Worm (Caenorhabditis elegans) whole organism, young adult: ENCODE data around the gene wrk-1.
A peak's percentile ranks its signal among the peaks of the same experiment; 100 is the strongest.

Experiments
- B0019.2 ChIP-seq: fragments of 200-800 bp; sonication (Bioruptor generic); conservative IDR thresholded peaks from 2 replicates; pipeline ENCODE4 v1.3.6; 2022; ENCODE audit warnings: missing genetic modification reagents, missing genetic modification characterization, missing compliant biosample characterization
- B0261.1 ChIP-seq: sonication (generic microtip); optimal IDR thresholded peaks from 2 replicates; lab custom pipeline; 2016; ENCODE audit warnings: mild to moderate bottlenecking, missing genetic modification characterization, moderate library complexity, missing compliant biosample characterization
- D2030.7 ChIP-seq: fragments of 200-800 bp; sonication (Bioruptor generic); IDR thresholded peaks from 2 replicates; pipeline ENCODE4 v1.3.6; 2022; ENCODE audit warnings: missing genetic modification reagents, missing genetic modification characterization, missing compliant biosample characterization
- F10E7.11 ChIP-seq: sonication (generic microtip); optimal IDR thresholded peaks from 2 replicates; lab custom pipeline; 2017; ENCODE audit warnings: mild to moderate bottlenecking, missing genetic modification characterization, moderate library complexity, missing compliant biosample characterization
- F57A8.1 ChIP-seq: fragments of 200-800 bp; sonication (Bioruptor generic); optimal IDR thresholded peaks from 2 replicates; lab custom pipeline; 2018; ENCODE audit warnings: mild to moderate bottlenecking, missing genetic modification characterization, moderate library complexity, missing compliant biosample characterization
- K12H6.12 ChIP-seq: fragments of 200-800 bp; sonication (Bioruptor generic); optimal IDR thresholded peaks from 2 replicates; lab custom pipeline; 2018; ENCODE audit warnings: mild to moderate bottlenecking, missing genetic modification characterization, missing compliant biosample characterization
- T07F8.4 ChIP-seq: sonication (generic microtip); optimal IDR thresholded peaks from 2 replicates; lab custom pipeline; 2016; ENCODE audit warnings: mild to moderate bottlenecking, missing genetic modification characterization, moderate library complexity, missing compliant biosample characterization
- Y53F4B.3 ChIP-seq: fragments of 200-800 bp; sonication (Bioruptor generic); IDR thresholded peaks from 2 replicates; pipeline ENCODE4 v1.3.6; 2022; ENCODE audit warnings: missing genetic modification reagents, missing genetic modification characterization, missing compliant biosample characterization
- Y53G8AR.9 ChIP-seq: fragments of 200-800 bp; sonication (Bioruptor generic); conservative IDR thresholded peaks from 2 replicates; pipeline ENCODE4 v1.3.6; 2022; ENCODE audit warnings: missing genetic modification reagents, missing genetic modification characterization, missing compliant biosample characterization
- Y67H2A.10 ChIP-seq: fragments of 200-800 bp; sonication (Bioruptor generic); conservative IDR thresholded peaks from 2 replicates; pipeline ENCODE4 v1.3.6; 2022; ENCODE audit warnings: missing genetic modification reagents, missing genetic modification characterization, missing compliant biosample characterization
- Y95B8A.8 ChIP-seq: fragments of 200-800 bp; sonication (Bioruptor generic); IDR thresholded peaks from 2 replicates; pipeline ENCODE4 v1.3.6; 2022; ENCODE audit warnings: missing genetic modification reagents, missing genetic modification characterization, missing compliant biosample characterization
- akir-1 ChIP-seq: fragments of 200-800 bp; sonication (Bioruptor generic); optimal IDR thresholded peaks from 2 replicates; lab custom pipeline; 2018; ENCODE audit warnings: mild to moderate bottlenecking, missing genetic modification characterization, moderate library complexity, missing compliant biosample characterization
- aptf-2 ChIP-seq: fragments of 200-800 bp; sonication (Bioruptor generic); conservative IDR thresholded peaks from 2 replicates; pipeline ENCODE4 v1.3.6; 2022; ENCODE audit warnings: missing genetic modification reagents, missing genetic modification characterization, missing compliant biosample characterization
- attf-3 ChIP-seq: fragments of 200-800 bp; sonication (Bioruptor generic); conservative IDR thresholded peaks from 2 replicates; pipeline ENCODE4 v1.3.6; 2022; ENCODE audit warnings: missing genetic modification reagents, missing genetic modification characterization, missing compliant biosample characterization
- bed-2 ChIP-seq: fragments of 200-800 bp; sonication (Bioruptor generic); IDR thresholded peaks from 2 replicates; pipeline ENCODE4 v1.3.6; 2022; ENCODE audit warnings: missing genetic modification reagents, missing genetic modification characterization, missing compliant biosample characterization
- ceh-58 ChIP-seq: fragments of 200-800 bp; sonication (Bioruptor generic); IDR thresholded peaks from 2 replicates; pipeline ENCODE4 v1.3.6; 2022; ENCODE audit warnings: missing genetic modification characterization, missing compliant biosample characterization
- ceh-79 ChIP-seq: sonication (generic microtip); optimal IDR thresholded peaks from 2 replicates; lab custom pipeline; 2017; ENCODE audit warnings: mild to moderate bottlenecking, missing genetic modification characterization, missing compliant biosample characterization
- chd-7 ChIP-seq: sonication (generic microtip); optimal IDR thresholded peaks from 2 replicates; lab custom pipeline; 2016; ENCODE audit warnings: mild to moderate bottlenecking, missing genetic modification characterization, moderate library complexity, missing compliant biosample characterization
- dox-1 ChIP-seq: fragments of 200-800 bp; sonication (Bioruptor generic); IDR thresholded peaks from 2 replicates; pipeline ENCODE4 v1.3.6; 2022; ENCODE audit warnings: missing genetic modification reagents, missing genetic modification characterization, missing compliant biosample characterization
- dpff-1 ChIP-seq: sonication (generic microtip); optimal IDR thresholded peaks from 2 replicates; lab custom pipeline; 2017; ENCODE audit warnings: mild to moderate bottlenecking, missing genetic modification characterization, missing compliant biosample characterization
- gei-17 ChIP-seq: fragments of 200-800 bp; sonication (Bioruptor generic); optimal IDR thresholded peaks from 2 replicates; lab custom pipeline; 2018; ENCODE audit warnings: mild to moderate bottlenecking, missing genetic modification characterization, missing compliant biosample characterization
- hlh-12 ChIP-seq: sonication (generic microtip); optimal IDR thresholded peaks from 2 replicates; lab custom pipeline; 2016; ENCODE audit warnings: missing genetic modification characterization, missing compliant biosample characterization
- hlh-26 ChIP-seq: fragments of 200-800 bp; sonication (Bioruptor generic); conservative IDR thresholded peaks from 2 replicates; pipeline ENCODE4 v1.3.6; 2022; ENCODE audit warnings: missing genetic modification reagents, missing genetic modification characterization, missing compliant biosample characterization
- hmg-1.2 ChIP-seq: fragments of 200-800 bp; sonication (Bioruptor generic); IDR thresholded peaks from 2 replicates; pipeline ENCODE4 v1.3.6; 2022; ENCODE audit warnings: missing genetic modification reagents, missing genetic modification characterization, missing compliant biosample characterization
- hsf-1 ChIP-seq: fragments of 200-800 bp; sonication (Bioruptor generic); IDR thresholded peaks from 2 replicates; pipeline ENCODE4 v1.3.6; 2022; ENCODE audit warnings: missing genetic modification reagents, missing genetic modification characterization, missing compliant biosample characterization
- lag-1 ChIP-seq: fragments of 200-800 bp; sonication (Bioruptor generic); IDR thresholded peaks from 2 replicates; pipeline ENCODE4 v1.3.6; 2022; ENCODE audit warnings: missing genetic modification reagents, missing genetic modification characterization, missing compliant biosample characterization
- let-607 ChIP-seq, 2 experiments: fragments of 200-800 bp in 1 of 2; sonication (Bioruptor generic) in 1 of 2; sonication (generic microtip) in 1 of 2; optimal IDR thresholded peaks; 2 replicates each; lab custom pipeline; 2016 to 2018; ENCODE audit warnings: mild to moderate bottlenecking in 2 of 2, missing compliant biosample characterization in 2 of 2, missing genetic modification characterization in 2 of 2, moderate library complexity in 2 of 2, missing genotype in 1 of 2
- lin-54 ChIP-seq: fragments of 200-800 bp; sonication (Bioruptor generic); optimal IDR thresholded peaks from 2 replicates; lab custom pipeline; 2018; ENCODE audit warnings: mild to moderate bottlenecking, missing genetic modification characterization, missing compliant biosample characterization
- lsy-27 ChIP-seq: sonication (generic microtip); optimal IDR thresholded peaks from 2 replicates; lab custom pipeline; 2017; ENCODE audit warnings: missing genetic modification characterization, mild to moderate bottlenecking, missing compliant biosample characterization, antibody characterized with exemption, missing genotype, borderline replicate concordance; ENCODE audit not compliant: insufficient read depth
- madf-6 ChIP-seq: fragments of 200-800 bp; sonication (Bioruptor generic); IDR thresholded peaks from 2 replicates; pipeline ENCODE4 v1.3.6; 2022; ENCODE audit warnings: missing genetic modification reagents, missing genetic modification characterization, missing compliant biosample characterization
- madf-8 ChIP-seq: fragments of 200-800 bp; sonication (Bioruptor generic); conservative IDR thresholded peaks from 2 replicates; pipeline ENCODE4 v1.3.6; 2022; ENCODE audit warnings: missing genetic modification reagents, missing genetic modification characterization, missing compliant biosample characterization
- mxl-1 ChIP-seq: sonication (generic microtip); optimal IDR thresholded peaks from 2 replicates; lab custom pipeline; 2016; ENCODE audit warnings: missing genetic modification characterization, missing compliant biosample characterization
- nfya-2 ChIP-seq: fragments of 200-800 bp; sonication (Bioruptor generic); IDR thresholded peaks from 2 replicates; pipeline ENCODE4 v1.3.6; 2022; ENCODE audit warnings: missing genetic modification reagents, missing genetic modification characterization, missing compliant biosample characterization
- nhr-120 ChIP-seq: fragments of 200-800 bp; sonication (Bioruptor generic); IDR thresholded peaks from 2 replicates; pipeline ENCODE4 v1.3.6; 2022; ENCODE audit warnings: missing genetic modification characterization, missing compliant biosample characterization
- pha-4 ChIP-seq: fragments of 150-350 bp; sonication (generic microtip); optimal IDR thresholded peaks from 2 replicates; lab custom pipeline; 2014; ENCODE audit warnings: missing biosample characterization, missing genetic modification reagents, missing genetic modification characterization
- rec-8 ChIP-seq, 2 experiments: sonication (generic microtip); optimal IDR thresholded peaks; 2 replicates each; lab custom pipeline; 2016; ENCODE audit warnings: mild to moderate bottlenecking in 2 of 2, missing genetic modification characterization in 2 of 2, missing genetic modification reagents in 2 of 2, missing genotype in 2 of 2, missing biosample characterization in 1 of 2, missing compliant biosample characterization in 1 of 2, moderate library complexity in 1 of 2
- snpc-1.1 ChIP-seq: sonication (generic microtip); optimal IDR thresholded peaks from 2 replicates; lab custom pipeline; 2017; ENCODE audit warnings: missing genetic modification characterization, mild to moderate bottlenecking, missing compliant biosample characterization, antibody characterized with exemption, moderate library complexity, missing genotype, missing genetic modification reagents; ENCODE audit not compliant: insufficient read depth
- snpc-1.3 ChIP-seq: sonication (generic microtip); optimal IDR thresholded peaks from 2 replicates; lab custom pipeline; 2017; ENCODE audit warnings: missing genetic modification characterization, mild to moderate bottlenecking, missing compliant biosample characterization, antibody characterized with exemption, moderate library complexity, missing genotype, missing genetic modification reagents; ENCODE audit not compliant: insufficient read depth
- snpc-4 ChIP-seq, 5 experiments: fragments of 150-350 bp in 1 of 5; sonication (generic microtip) in 4 of 5; optimal IDR thresholded peaks; 2 replicates each; lab custom pipeline; 2014 to 2018; ENCODE audit warnings: missing genetic modification characterization in 5 of 5, missing biosample characterization in 3 of 5, antibody characterized with exemption in 2 of 5, mild to moderate bottlenecking in 2 of 5, missing compliant biosample characterization in 2 of 5, missing genotype in 2 of 5, moderate library complexity in 2 of 5, missing genetic modification reagents in 1 of 5
- somi-1 ChIP-seq: fragments of 200-800 bp; sonication (Bioruptor generic); optimal IDR thresholded peaks from 2 replicates; lab custom pipeline; 2018; ENCODE audit warnings: mild to moderate bottlenecking, missing genetic modification characterization, missing compliant biosample characterization
- tbx-9 ChIP-seq: sonication (generic microtip); optimal IDR thresholded peaks from 2 replicates; lab custom pipeline; 2016; ENCODE audit warnings: borderline replicate concordance, missing genetic modification characterization, inconsistent platforms, missing compliant biosample characterization
- unc-62 ChIP-seq: fragments of 150-350 bp; optimal IDR thresholded peaks from 2 replicates; lab custom pipeline; 2014; ENCODE audit warnings: missing biosample characterization, missing genetic modification reagents, missing genetic modification characterization
- zim-3 ChIP-seq: sonication (generic microtip); optimal IDR thresholded peaks from 2 replicates; lab custom pipeline; 2017; ENCODE audit warnings: mild to moderate bottlenecking, missing genetic modification characterization, moderate library complexity, missing compliant biosample characterization
- ztf-18 ChIP-seq: sonication (generic microtip); optimal IDR thresholded peaks from 2 replicates; lab custom pipeline; 2016; ENCODE audit warnings: missing genotype, mild to moderate bottlenecking, missing genetic modification characterization, missing compliant biosample characterization
- ztf-25 ChIP-seq: fragments of 200-800 bp; sonication (Bioruptor generic); IDR thresholded peaks from 2 replicates; pipeline ENCODE4 v1.3.6; 2022; ENCODE audit warnings: missing genetic modification reagents, missing genetic modification characterization, missing compliant biosample characterization
- ztf-26 ChIP-seq: sonication (generic microtip); optimal IDR thresholded peaks from 2 replicates; lab custom pipeline; 2017; ENCODE audit warnings: missing genetic modification characterization, missing compliant biosample characterization
- ztf-28 ChIP-seq: fragments of 200-800 bp; sonication (Bioruptor generic); IDR thresholded peaks from 2 replicates; pipeline ENCODE4 v1.3.6; 2022; ENCODE audit warnings: missing genetic modification reagents, missing genetic modification characterization, missing compliant biosample characterization
- ztf-6 ChIP-seq: fragments of 200-800 bp; sonication (Bioruptor generic); IDR thresholded peaks from 2 replicates; pipeline ENCODE4 v1.3.6; 2022; ENCODE audit warnings: missing genetic modification reagents, missing genetic modification characterization, missing compliant biosample characterization

wrk-1 gene

ce11 chrX:8368210-8368609 is 24.2 kb downstream of the wrk-1 start (continued):
- no peak for TF ChIP-seq gei-17 (GFP tag; lab: Kevin White, UChicago)
- TF ChIP-seq ceh-58 (GFP tag; lab: Robert Waterston, UW), result no peak
- no peak for TF ChIP-seq snpc-1.1 (tag; lab: Kevin White, UChicago)
- no peak; the same call in 1 of the 2 replicates for TF ChIP-seq dox-1 (GFP tag; lab: Robert Waterston, UW)
- no peak for TF ChIP-seq mxl-1 (tag; lab: Kevin White, UChicago)
- no peak for TF ChIP-seq chd-7
- no peak for TF ChIP-seq pha-4 (tag; lab: Kevin White, UChicago)
- peak; percentile 53 for TF ChIP-seq K12H6.12 (tag; lab: Kevin White, UChicago)
- TF ChIP-seq hsf-1 (GFP tag; lab: Robert Waterston, UW), result no peak
- no peak for TF ChIP-seq unc-62
- no peak for TF ChIP-seq ztf-25 (GFP tag; lab: Robert Waterston, UW)
- peak in 1 of 2 experiments; percentile 28 for TF ChIP-seq let-607 (tag; optimal IDR thresholded peaks at IDR 0.05; lab: Kevin White, UChicago)
- TF ChIP-seq ztf-28, result no peak
- peak; percentile 93 for TF ChIP-seq ztf-18 (tag; lab: Kevin White, UChicago)
- TF ChIP-seq T07F8.4 (tag; lab: Kevin White, UChicago), result no peak
- TF ChIP-seq attf-3 (GFP tag; lab: Robert Waterston, UW), result no peak
- TF ChIP-seq nfya-2 (GFP tag; lab: Robert Waterston, UW), result no peak
- TF ChIP-seq madf-6 (GFP tag; lab: Robert Waterston, UW), result no peak
- TF ChIP-seq Y53G8AR.9 (GFP tag; lab: Robert Waterston, UW), result 0 out of 2 replicates have a peak, but pooled peaks have one; percentile 43
- no peak for TF ChIP-seq dpff-1
- TF ChIP-seq madf-8 (GFP tag; lab: Robert Waterston, UW), result no peak
- peak; percentile 3 for TF ChIP-seq B0261.1 (tag; lab: Kevin White, UChicago)
- no peak for TF ChIP-seq somi-1 (GFP tag; lab: Kevin White, UChicago)
- no peak for TF ChIP-seq snpc-1.3 (tag; lab: Kevin White, UChicago)
- TF ChIP-seq F10E7.11 (tag; lab: Kevin White, UChicago), result no peak
- TF ChIP-seq ztf-6 (GFP tag; lab: Robert Waterston, UW), result no peak
- no peak for TF ChIP-seq Y67H2A.10 (GFP tag; lab: Robert Waterston, UW)
- no peak for TF ChIP-seq lag-1 (GFP tag; lab: Robert Waterston, UW)
- TF ChIP-seq lin-54 (GFP tag; lab: Kevin White, UChicago), result no peak
- TF ChIP-seq rec-8 (tag; optimal IDR thresholded peaks at IDR 0.05; lab: Kevin White, UChicago), result no peak
- TF ChIP-seq ceh-79, result no peak
- no peak for TF ChIP-seq ztf-26
- no peak for TF ChIP-seq F57A8.1 (GFP tag; lab: Kevin White, UChicago)
- no peak for TF ChIP-seq D2030.7
- TF ChIP-seq tbx-9 (tag; lab: Kevin White, UChicago), result no peak
- no peak for TF ChIP-seq lsy-27 (tag; lab: Kevin White, UChicago)
- no peak for TF ChIP-seq snpc-4 (GFP tag; optimal IDR thresholded peaks at IDR 0.05; lab: Kevin White, UChicago)
- peak in 1 of 4 experiments; percentile 48 for TF ChIP-seq snpc-4 (tag; optimal IDR thresholded peaks at IDR 0.05; lab: Kevin White, UChicago)
- no peak for TF ChIP-seq Y95B8A.8 (GFP tag; lab: Robert Waterston, UW)
- no peak for TF ChIP-seq aptf-2 (GFP tag; lab: Robert Waterston, UW)
- TF ChIP-seq B0019.2, result no peak
- no peak for TF ChIP-seq Y53F4B.3 (GFP tag; lab: Robert Waterston, UW)
- TF ChIP-seq bed-2 (GFP tag; lab: Robert Waterston, UW), result no peak
- TF ChIP-seq akir-1 (GFP tag; lab: Kevin White, UChicago), result no peak
- no peak for TF ChIP-seq hlh-26 (GFP tag; lab: Robert Waterston, UW)
- no peak for TF ChIP-seq nhr-120 (GFP tag; lab: Robert Waterston, UW)
- peak; percentile 46 for TF ChIP-seq hmg-1.2 (GFP tag; lab: Robert Waterston, UW)
- no peak for TF ChIP-seq hlh-12 (tag; lab: Kevin White, UChicago)
- TF ChIP-seq zim-3 (tag; lab: Kevin White, UChicago), result no peak
